Worm (Caenorhabditis elegans) whole organism, L2 larva: ENCODE data around the gene F32D8.1.

Source experiments
- C34F6.9 ChIP-seq: fragments of 150-350 bp; optimal IDR thresholded peaks from 2 replicates; lab custom pipeline; 2014; ENCODE audit warnings: missing biosample characterization, missing genetic modification characterization
- F13H6.1 ChIP-seq: sonication (generic microtip); optimal IDR thresholded peaks from 2 replicates; lab custom pipeline; 2016; ENCODE audit warnings: missing genetic modification characterization, missing compliant biosample characterization
- R02D3.7 ChIP-seq: fragments of 150-350 bp; optimal IDR thresholded peaks from 2 replicates; lab custom pipeline; 2014; ENCODE audit warnings: missing biosample characterization, missing genetic modification characterization
- Y55F3AM.14 ChIP-seq: fragments of 200-800 bp; sonication (Bioruptor generic); optimal IDR thresholded peaks from 2 replicates; lab custom pipeline; 2018; ENCODE audit warnings: mild to moderate bottlenecking, missing genetic modification characterization, missing compliant biosample characterization
- ZK546.5 ChIP-seq: sonication (generic microtip); optimal IDR thresholded peaks from 2 replicates; lab custom pipeline; 2017; ENCODE audit warnings: missing biosample characterization, missing genetic modification characterization
- alr-1 ChIP-seq: fragments of 150-350 bp; optimal IDR thresholded peaks from 2 replicates; lab custom pipeline; 2014; ENCODE audit warnings: missing biosample characterization, missing genetic modification characterization
- blmp-1 ChIP-seq: sonication (generic microtip); optimal IDR thresholded peaks from 2 replicates; lab custom pipeline; 2017; ENCODE audit warnings: missing genetic modification characterization, mild to moderate bottlenecking, missing compliant biosample characterization, antibody characterized with exemption, moderate library complexity; ENCODE audit not compliant: insufficient read depth
- crh-2 ChIP-seq: sonication (generic microtip); optimal IDR thresholded peaks from 2 replicates; lab custom pipeline; 2017; ENCODE audit warnings: missing biosample characterization, missing genetic modification characterization
- dmd-4 ChIP-seq: sonication (generic microtip); optimal IDR thresholded peaks from 2 replicates; lab custom pipeline; 2017; ENCODE audit warnings: missing biosample characterization, missing genetic modification characterization
- elt-1 ChIP-seq: fragments of 150-350 bp; optimal IDR thresholded peaks from 2 replicates; lab custom pipeline; 2014; ENCODE audit warnings: missing biosample characterization, missing genetic modification characterization
- elt-3 ChIP-seq: sonication (generic microtip); optimal IDR thresholded peaks from 2 replicates; lab custom pipeline; 2017; ENCODE audit warnings: missing biosample characterization, missing genetic modification characterization
- fos-1 ChIP-seq: fragments of 150-350 bp; optimal IDR thresholded peaks from 2 replicates; lab custom pipeline; 2014; ENCODE audit warnings: missing biosample characterization, missing genetic modification characterization
- gmeb-1 ChIP-seq: fragments of 150-350 bp; optimal IDR thresholded peaks from 2 replicates; lab custom pipeline; 2014; ENCODE audit warnings: missing biosample characterization, missing genetic modification characterization
- lin-11 ChIP-seq: fragments of 150-350 bp; sonication (generic microtip); optimal IDR thresholded peaks from 2 replicates; lab custom pipeline; 2014; ENCODE audit warnings: missing biosample characterization, missing genetic modification characterization, inconsistent platforms, mixed read lengths
- lin-13 ChIP-seq: fragments of 150-350 bp; optimal IDR thresholded peaks from 2 replicates; lab custom pipeline; 2014; ENCODE audit warnings: missing biosample characterization, missing genetic modification reagents, missing genetic modification characterization
- lin-39 ChIP-seq: fragments of 150-350 bp; optimal IDR thresholded peaks from 2 replicates; lab custom pipeline; 2014; ENCODE audit warnings: missing biosample characterization, missing genetic modification reagents, missing genetic modification characterization
- lsy-2 ChIP-seq, 2 experiments: fragments of 150-350 bp in 1 of 2; sonication (generic microtip) in 1 of 2; optimal IDR thresholded peaks; 2 replicates each; lab custom pipeline; 2014 to 2017; ENCODE audit warnings: missing biosample characterization in 2 of 2, missing genetic modification characterization in 2 of 2
- mbf-1 ChIP-seq: sonication (generic microtip); optimal IDR thresholded peaks from 2 replicates; lab custom pipeline; 2017; ENCODE audit warnings: missing biosample characterization, missing genetic modification characterization
- mdl-1 ChIP-seq, 2 experiments: fragments of 150-350 bp in 1 of 2; sonication (generic microtip) in 1 of 2; optimal IDR thresholded peaks; 2 replicates each; lab custom pipeline; 2017; ENCODE audit warnings: missing biosample characterization in 2 of 2, missing genetic modification characterization in 2 of 2
- nhr-12 ChIP-seq: fragments of 150-350 bp; optimal IDR thresholded peaks from 2 replicates; lab custom pipeline; 2014; ENCODE audit warnings: missing biosample characterization, missing genetic modification characterization
- nhr-129 ChIP-seq: fragments of 150-350 bp; optimal IDR thresholded peaks from 2 replicates; lab custom pipeline; 2014; ENCODE audit warnings: missing biosample characterization, missing genetic modification characterization
- nhr-21 ChIP-seq: fragments of 150-350 bp; optimal IDR thresholded peaks from 2 replicates; lab custom pipeline; 2014; ENCODE audit warnings: missing biosample characterization, missing genetic modification characterization
- nhr-23 ChIP-seq: fragments of 150-350 bp; optimal IDR thresholded peaks from 2 replicates; lab custom pipeline; 2014; ENCODE audit warnings: missing biosample characterization, missing genetic modification reagents, missing genetic modification characterization
- nhr-237 ChIP-seq: fragments of 150-350 bp; optimal IDR thresholded peaks from 2 replicates; lab custom pipeline; 2014; ENCODE audit warnings: missing biosample characterization, missing genetic modification characterization
- sem-4 ChIP-seq: fragments of 150-350 bp; optimal IDR thresholded peaks from 2 replicates; lab custom pipeline; 2014; ENCODE audit warnings: missing biosample characterization, missing genetic modification reagents, missing genetic modification characterization
- sma-3 ChIP-seq: sonication (generic microtip); optimal IDR thresholded peaks from 2 replicates; lab custom pipeline; 2016; ENCODE audit warnings: missing genetic modification reagents, missing genetic modification characterization, missing compliant biosample characterization
- sma-9 ChIP-seq, 2 experiments: fragments of 150-350 bp in 1 of 2; sonication (generic microtip) in 1 of 2; optimal IDR thresholded peaks; 2 replicates each; lab custom pipeline; 2014 to 2016; ENCODE audit warnings: missing genetic modification characterization in 2 of 2, mild to moderate bottlenecking in 1 of 2, missing biosample characterization in 1 of 2, missing compliant biosample characterization in 1 of 2, missing genetic modification reagents in 1 of 2, moderate library complexity in 1 of 2
- snpc-4 ChIP-seq: fragments of 150-350 bp; optimal IDR thresholded peaks from 2 replicates; lab custom pipeline; 2014; ENCODE audit warnings: missing biosample characterization, missing genetic modification characterization
- unc-39 ChIP-seq: fragments of 150-350 bp; optimal IDR thresholded peaks from 2 replicates; lab custom pipeline; 2014; ENCODE audit warnings: missing biosample characterization, missing genetic modification characterization
- unc-55 ChIP-seq: fragments of 150-350 bp; sonication (generic microtip); optimal IDR thresholded peaks from 3 replicates; lab custom pipeline; 2014; ENCODE audit warnings: missing biosample characterization, missing genetic modification reagents, missing genetic modification characterization
- zag-1 ChIP-seq: fragments of 150-350 bp; optimal IDR thresholded peaks from 2 replicates; lab custom pipeline; 2014; ENCODE audit warnings: missing biosample characterization, missing genetic modification characterization

The F32D8.1 gene

DNA sequence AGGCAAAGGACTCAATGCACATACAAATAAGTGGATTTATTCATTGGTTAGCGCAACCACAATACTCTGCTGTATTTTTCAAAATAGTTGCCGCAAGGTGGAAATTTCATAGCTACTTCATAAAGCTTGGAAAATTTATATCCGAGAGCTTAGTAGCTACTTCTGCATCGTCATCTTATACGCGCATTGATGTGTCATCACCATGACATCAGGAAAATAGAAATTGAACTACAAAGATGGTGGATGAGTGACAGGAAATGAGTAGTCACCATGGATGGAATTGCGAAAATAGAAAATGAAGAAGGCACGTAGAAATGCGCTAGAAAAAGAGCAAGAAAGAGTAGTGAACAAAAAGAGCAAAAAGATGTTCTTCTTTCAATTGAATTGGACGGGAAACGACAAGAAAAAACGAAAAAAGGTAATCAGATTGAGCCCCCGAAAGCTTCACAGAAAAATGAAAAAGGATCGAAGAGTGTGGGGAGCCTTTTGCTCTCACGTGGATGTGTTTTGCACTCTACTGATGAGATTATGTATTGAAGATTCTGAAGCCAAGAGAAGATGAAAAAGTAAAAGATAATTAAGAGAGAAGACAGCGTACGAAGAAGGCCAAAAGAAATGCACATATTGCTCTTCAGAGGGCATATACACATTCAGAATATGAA, 5.6 kb upstream of the F32D8.1 start:
- TF ChIP-seq mdl-1 (tag; optimal IDR thresholded peaks at IDR 0.05; lab: Kevin White, UChicago) = peak in 1 of 2 experiments; percentile 51
- peak; percentile 52 for TF ChIP-seq sma-9 (GFP tag; optimal IDR thresholded peaks at IDR 0.05; lab: Kevin White, UChicago)
- TF ChIP-seq sma-9 (tag; optimal IDR thresholded peaks at IDR 0.05; lab: Kevin White, UChicago) = no peak
- no peak for TF ChIP-seq elt-1 (tag; lab: Kevin White, UChicago)
- peak in 1 of 2 experiments; percentile 7 for TF ChIP-seq lsy-2 (tag; optimal IDR thresholded peaks at IDR 0.05; lab: Kevin White, UChicago)
- peak; percentile 10 for TF ChIP-seq zag-1 (tag; lab: Kevin White, UChicago)
- TF ChIP-seq F13H6.1 (tag; lab: Kevin White, UChicago) = peak; percentile 15
- no peak for TF ChIP-seq lin-11 (tag; lab: Kevin White, UChicago)
- TF ChIP-seq sem-4 (tag; lab: Kevin White, UChicago) = peak; percentile 44
- no peak for TF ChIP-seq nhr-237 (tag; lab: Kevin White, UChicago)

ce11 chrV:10876512-10876911, 4.1 kb upstream of the F32D8.1 start:
- TF ChIP-seq zag-1 (tag; lab: Kevin White, UChicago) (no peak), crh-2 (peak; percentile 17), unc-39 (no peak), lsy-2 (tag; optimal IDR thresholded peaks at IDR 0.05; lab: Kevin White, UChicago) (peak in 1 of 2 experiments; percentile 11), sem-4 (tag; lab: Kevin White, UChicago) (no peak), lin-13 (GFP tag; lab: Kevin White, UChicago) (peak; percentile 7), C34F6.9 (peak; percentile 32), unc-55 (GFP tag; lab: Kevin White, UChicago) (no peak), elt-1 (tag; lab: Kevin White, UChicago) (no peak), sma-9 (GFP tag; optimal IDR thresholded peaks at IDR 0.05; lab: Kevin White, UChicago) (peak; percentile 60), sma-9 (tag; optimal IDR thresholded peaks at IDR 0.05; lab: Kevin White, UChicago) (no peak)
- TF ChIP-seq, all 48 proteins: peak for 5

DNA sequence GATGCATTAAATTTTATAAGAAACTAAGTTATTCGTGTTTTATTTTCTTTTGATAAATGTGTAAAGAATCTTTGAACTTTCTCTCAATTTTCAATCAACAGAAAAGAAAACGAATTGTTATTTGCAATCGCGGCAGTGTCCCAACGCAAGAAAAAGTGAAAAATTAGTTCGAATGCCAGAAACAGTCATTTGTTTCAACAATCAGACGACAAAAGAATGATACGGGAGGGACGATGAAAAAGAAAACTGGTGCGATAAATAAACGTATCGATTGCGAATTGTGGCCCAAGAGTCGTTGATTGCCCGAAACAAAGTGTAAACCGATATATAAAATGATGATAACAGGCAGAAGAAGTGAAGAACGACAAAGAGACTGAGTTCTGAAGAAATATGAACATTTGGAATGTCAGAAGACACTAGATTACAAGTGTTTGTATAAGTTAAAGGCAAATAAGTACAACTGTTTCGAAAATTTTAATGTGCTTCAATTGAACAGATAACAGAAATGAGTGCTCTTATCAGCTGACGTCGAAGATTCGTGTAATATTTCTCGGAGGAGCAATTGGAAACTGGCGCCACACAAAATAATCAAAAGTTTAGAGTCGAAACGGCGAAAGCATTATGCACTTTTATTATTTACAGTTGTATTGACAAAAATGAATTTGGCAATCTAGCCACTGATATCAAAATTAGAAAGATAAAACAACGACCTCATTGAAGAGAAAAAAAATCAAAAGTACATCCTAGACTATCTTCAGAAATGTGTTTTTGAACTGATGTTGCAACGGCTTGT, 2.6 kb upstream of the F32D8.1 start:
- peak; percentile 86 for TF ChIP-seq fos-1 (tag; lab: Kevin White, UChicago)
- TF ChIP-seq R02D3.7 = no peak
- TF ChIP-seq sma-3 (GFP tag; lab: Kevin White, UChicago) = peak; percentile 12
- no peak for TF ChIP-seq mdl-1 (tag; optimal IDR thresholded peaks at IDR 0.05; lab: Kevin White, UChicago)
- TF ChIP-seq Y55F3AM.14 (GFP tag; lab: Kevin White, UChicago) = no peak
- peak; percentile 42 for TF ChIP-seq blmp-1 (tag; lab: Kevin White, UChicago)
- peak; percentile 1 for TF ChIP-seq C34F6.9
- peak in 1 of 2 experiments; percentile 7 for TF ChIP-seq lsy-2 (tag; optimal IDR thresholded peaks at IDR 0.05; lab: Kevin White, UChicago)
- peak; percentile 6 for TF ChIP-seq F13H6.1 (tag; lab: Kevin White, UChicago)
- no peak for TF ChIP-seq unc-55 (GFP tag; lab: Kevin White, UChicago)
- no peak for TF ChIP-seq snpc-4 (tag; lab: Kevin White, UChicago)
- TF ChIP-seq sma-9 (GFP tag; optimal IDR thresholded peaks at IDR 0.05; lab: Kevin White, UChicago) = peak; percentile 71
- TF ChIP-seq sma-9 (tag; optimal IDR thresholded peaks at IDR 0.05; lab: Kevin White, UChicago) = no peak
- peak; percentile 9 for TF ChIP-seq nhr-21 (tag; lab: Kevin White, UChicago)
- TF ChIP-seq nhr-129 (tag; lab: Kevin White, UChicago) = peak; percentile 13
- peak; percentile 19 for TF ChIP-seq gmeb-1

- no peak for TF ChIP-seq nhr-129 (tag; lab: Kevin White, UChicago)
- TF ChIP-seq nhr-12 (tag; lab: Kevin White, UChicago) = no peak
- no peak for TF ChIP-seq nhr-23 (tag; lab: Kevin White, UChicago)
- no peak for TF ChIP-seq elt-3
- TF ChIP-seq mbf-1 (tag; lab: Kevin White, UChicago) = no peak
- TF ChIP-seq ZK546.5 = no peak
- no peak for TF ChIP-seq blmp-1 (tag; lab: Kevin White, UChicago)
- TF ChIP-seq dmd-4 (tag; lab: Kevin White, UChicago) = no peak
- no peak for TF ChIP-seq lin-39 (tag; lab: Kevin White, UChicago)
- no peak for TF ChIP-seq fos-1 (tag; lab: Kevin White, UChicago)
- no peak for TF ChIP-seq alr-1 (tag; lab: Kevin White, UChicago)
- no peak for TF ChIP-seq mdl-1 (tag; optimal IDR thresholded peaks at IDR 0.05; lab: Kevin White, UChicago)
- no peak for TF ChIP-seq crh-2
- TF ChIP-seq, all 48 proteins: peak for 0
These were observed 2.8 kb downstream of the F32D8.1 start, which contains the start of gene F32D8.2 for ce11 chrV:10883478-10883877. Gene F32D8.2 (plus strand): TSS chrV:10883778.
